Fruit fly (Drosophila melanogaster) whole organism, embryonic: ENCODE measurements around the gene CG8051.

Source experiments
- Abd-B ChIP-seq: fragments of 200-800 bp; sonication (Bioruptor generic); optimal IDR thresholded peaks from 2 replicates; lab custom pipeline; 2018; ENCODE audit warnings: missing biosample characterization, mild to moderate bottlenecking, missing genetic modification characterization, moderate library complexity
- Asciz ChIP-seq: fragments of 200-800 bp; sonication (Bioruptor generic); optimal IDR thresholded peaks from 2 replicates; lab custom pipeline; 2017; ENCODE audit warnings: missing biosample characterization, mild to moderate bottlenecking, missing genetic modification characterization, missing genetic modification reagents
- B-H2 ChIP-seq: fragments of 200-800 bp; sonication (Bioruptor generic); optimal IDR thresholded peaks from 2 replicates; lab custom pipeline; 2018; ENCODE audit warnings: missing biosample characterization, mild to moderate bottlenecking, missing genetic modification characterization
- CG15011 ChIP-seq: fragments of 200-800 bp; sonication (Bioruptor generic); optimal IDR thresholded peaks from 3 replicates; lab custom pipeline; 2018; ENCODE audit warnings: missing biosample characterization, mild to moderate bottlenecking, missing genetic modification characterization
- CG15696 ChIP-seq: fragments of 200-800 bp; sonication (Bioruptor generic); optimal IDR thresholded peaks from 2 replicates; lab custom pipeline; 2019; ENCODE audit warnings: missing biosample characterization, mild to moderate bottlenecking, missing genetic modification characterization, moderate library complexity
- CG1647 ChIP-seq: fragments of 200-800 bp; sonication (Bioruptor generic); optimal IDR thresholded peaks from 3 replicates; lab custom pipeline; 2016; ENCODE audit warnings: missing biosample characterization, missing genetic modification characterization
- CG17328 ChIP-seq: fragments of 200-800 bp; sonication (Bioruptor generic); IDR thresholded peaks from 2 replicates; pipeline ENCODE4 v1.3.6; 2022; ENCODE audit warnings: missing biosample characterization, missing genetic modification characterization
- CG18011 ChIP-seq: fragments of 200-800 bp; sonication (Bioruptor generic); optimal IDR thresholded peaks from 2 replicates; lab custom pipeline; 2017; ENCODE audit warnings: missing biosample characterization, missing genetic modification characterization, mild to moderate bottlenecking, moderate library complexity, missing genotype
- CG18262 ChIP-seq: fragments of 200-800 bp; optimal IDR thresholded peaks from 3 replicates; lab custom pipeline; 2019; ENCODE audit warnings: missing biosample characterization, mild to moderate bottlenecking, missing genetic modification characterization, moderate library complexity
- CG31224 ChIP-seq: fragments of 200-800 bp; sonication (Bioruptor generic); IDR thresholded peaks from 2 replicates; pipeline ENCODE4 v1.3.6; 2022; ENCODE audit warnings: missing biosample characterization, missing genetic modification characterization
- CG32767 ChIP-seq: fragments of 200-800 bp; sonication (Bioruptor generic); IDR thresholded peaks from 2 replicates; pipeline ENCODE4 v1.3.6; 2022; ENCODE audit warnings: missing biosample characterization, missing genetic modification characterization
- CG33213 ChIP-seq: fragments of 200-800 bp; sonication (Bioruptor generic); optimal IDR thresholded peaks from 3 replicates; lab custom pipeline; 2016; ENCODE audit warnings: missing biosample characterization, missing genetic modification characterization
- CG34224 ChIP-seq: fragments of 200-800 bp; sonication (Bioruptor generic); IDR thresholded peaks from 3 replicates; pipeline ENCODE4 v1.3.6; 2022; ENCODE audit warnings: missing biosample characterization, missing genetic modification characterization; ENCODE audit not compliant: partially characterized antibody
- CG34422 ChIP-seq: fragments of 200-800 bp; sonication (Bioruptor generic); IDR thresholded peaks from 3 replicates; pipeline ENCODE4 v1.3.6; 2022; ENCODE audit warnings: missing biosample characterization, missing genetic modification characterization
- CG3838 ChIP-seq: fragments of 200-800 bp; sonication (Bioruptor generic); optimal IDR thresholded peaks from 3 replicates; lab custom pipeline; 2016; ENCODE audit warnings: missing biosample characterization, missing genetic modification characterization
- CG4328 ChIP-seq: fragments of 200-800 bp; sonication (Bioruptor generic); optimal IDR thresholded peaks from 3 replicates; lab custom pipeline; 2017; ENCODE audit warnings: missing biosample characterization, missing genetic modification reagents, missing genetic modification characterization
- CG4707 ChIP-seq: fragments of 200-800 bp; sonication (Bioruptor generic); optimal IDR thresholded peaks from 2 replicates; lab custom pipeline; 2018; ENCODE audit warnings: missing biosample characterization, mild to moderate bottlenecking, missing genetic modification characterization, moderate library complexity
- CG6813 ChIP-seq: fragments of 200-800 bp; sonication (Bioruptor generic); optimal IDR thresholded peaks from 2 replicates; lab custom pipeline; 2017; ENCODE audit warnings: missing biosample characterization, missing genetic modification characterization, mild to moderate bottlenecking, moderate library complexity, missing genetic modification reagents
- CG7928 ChIP-seq: fragments of 200-800 bp; sonication (Bioruptor generic); optimal IDR thresholded peaks from 2 replicates; lab custom pipeline; 2017; ENCODE audit warnings: missing biosample characterization, mild to moderate bottlenecking, missing genetic modification characterization
- CG8359 ChIP-seq: fragments of 200-800 bp; sonication (Bioruptor generic); optimal IDR thresholded peaks from 2 replicates; lab custom pipeline; 2017; ENCODE audit warnings: missing biosample characterization, mild to moderate bottlenecking, missing genetic modification characterization, borderline replicate concordance
- CG8478 ChIP-seq: fragments of >200 bp; optimal IDR thresholded peaks from 2 replicates; lab custom pipeline; 2018
- CG9215 ChIP-seq: fragments of 200-800 bp; sonication (Bioruptor generic); IDR thresholded peaks from 2 replicates; pipeline ENCODE4 v1.3.6; 2022; ENCODE audit warnings: missing biosample characterization, missing genetic modification characterization
- Camta ChIP-seq: fragments of 200-800 bp; sonication (Bioruptor generic); optimal IDR thresholded peaks from 2 replicates; lab custom pipeline; 2016; ENCODE audit warnings: missing biosample characterization, missing genetic modification characterization
- Ets65A ChIP-seq: fragments of 200-800 bp; sonication (Bioruptor generic); peaks from one replicate; lab custom pipeline; 2016; ENCODE audit warnings: missing biosample characterization, missing genetic modification characterization
- H15 ChIP-seq: fragments of 200-800 bp; sonication (Bioruptor generic); IDR thresholded peaks from 3 replicates; pipeline ENCODE4 v1.3.6; 2022; ENCODE audit warnings: missing biosample characterization, missing genetic modification characterization
- HHEX ChIP-seq: fragments of 200-800 bp; sonication (Bioruptor generic); optimal IDR thresholded peaks from 3 replicates; lab custom pipeline; 2017; ENCODE audit warnings: missing biosample characterization, mild to moderate bottlenecking, missing genetic modification characterization, missing genetic modification reagents
- Hey ChIP-seq: fragments of 200-800 bp; sonication (Bioruptor generic); optimal IDR thresholded peaks from 3 replicates; lab custom pipeline; 2018; ENCODE audit warnings: missing biosample characterization, mild to moderate bottlenecking, missing genetic modification characterization
- HmgD ChIP-seq: fragments of 200-800 bp; sonication (Bioruptor generic); optimal IDR thresholded peaks from 3 replicates; lab custom pipeline; 2016; ENCODE audit warnings: missing biosample characterization, missing genetic modification characterization
- Med ChIP-seq: fragments of 200-800 bp; sonication (Bioruptor generic); peaks from one replicate; lab custom pipeline; 2016; ENCODE audit warnings: missing biosample characterization, missing genetic modification characterization, mild to moderate bottlenecking, inconsistent platforms, moderate library complexity
- NfI ChIP-seq: fragments of 200-800 bp; sonication (Bioruptor generic); optimal IDR thresholded peaks from 3 replicates; lab custom pipeline; 2018; ENCODE audit warnings: missing biosample characterization, mild to moderate bottlenecking, missing genetic modification characterization, moderate library complexity
- Ravus ChIP-seq: fragments of 200-800 bp; sonication (Bioruptor generic); IDR thresholded peaks from 2 replicates; pipeline ENCODE4 v1.3.6; 2022; ENCODE audit warnings: missing biosample characterization, missing genetic modification characterization
- Xbp1 ChIP-seq: fragments of 200-800 bp; sonication (Bioruptor generic); optimal IDR thresholded peaks from 3 replicates; lab custom pipeline; 2016; ENCODE audit warnings: missing biosample characterization, mild to moderate bottlenecking, missing genetic modification characterization
- ato ChIP-seq: fragments of 200-800 bp; sonication (Bioruptor generic); IDR thresholded peaks from 2 replicates; pipeline ENCODE4 v1.3.6; 2022; ENCODE audit warnings: missing biosample characterization, missing genetic modification characterization; ENCODE audit not compliant: partially characterized antibody
- chm ChIP-seq: fragments of 200-800 bp; sonication (Bioruptor generic); IDR thresholded peaks from 2 replicates; pipeline ENCODE4 v1.3.6; 2022; ENCODE audit warnings: missing biosample characterization, missing genetic modification characterization
- crol ChIP-seq: fragments of 200-800 bp; sonication (Bioruptor generic); IDR thresholded peaks from 2 replicates; pipeline ENCODE4 v1.3.6; 2022; ENCODE audit warnings: missing biosample characterization, missing genetic modification characterization
- esg ChIP-seq: fragments of 200-800 bp; sonication (Bioruptor generic); conservative IDR thresholded peaks from 2 replicates; pipeline ENCODE4 v1.3.6; 2022; ENCODE audit warnings: missing biosample characterization, missing genetic modification characterization
- fd96Cb ChIP-seq: fragments of 200-800 bp; sonication (Bioruptor generic); optimal IDR thresholded peaks from 2 replicates; lab custom pipeline; 2018; ENCODE audit warnings: missing biosample characterization, mild to moderate bottlenecking, missing genetic modification characterization, moderate library complexity
- hth ChIP-seq: fragments of >200 bp; optimal IDR thresholded peaks from 2 replicates; lab custom pipeline; 2017; ENCODE audit warnings: inconsistent platforms
- kay ChIP-seq: fragments of 200-800 bp; sonication (Bioruptor generic); optimal IDR thresholded peaks from 2 replicates; lab custom pipeline; 2016; ENCODE audit warnings: missing biosample characterization, missing genetic modification characterization
- knrl ChIP-seq: fragments of 200-800 bp; sonication (Bioruptor generic); IDR thresholded peaks from 3 replicates; pipeline ENCODE4 v1.3.6; 2022; ENCODE audit warnings: missing biosample characterization, missing genetic modification characterization; ENCODE audit not compliant: partially characterized antibody
- nau ChIP-seq: fragments of 200-800 bp; sonication (Bioruptor generic); optimal IDR thresholded peaks from 3 replicates; lab custom pipeline; 2017; ENCODE audit warnings: missing biosample characterization, mild to moderate bottlenecking, missing genetic modification characterization, missing genetic modification reagents
- nmo ChIP-seq: fragments of 200-800 bp; sonication (Bioruptor generic); optimal IDR thresholded peaks from 2 replicates; lab custom pipeline; 2018; ENCODE audit warnings: missing biosample characterization, mild to moderate bottlenecking, missing genetic modification characterization, moderate library complexity
- pan ChIP-seq, 4 experiments: fragments of >200 bp in 3 of 4; fragments of 200-800 bp in 1 of 4; sonication (Bioruptor generic) in 1 of 4; optimal IDR thresholded peaks in 3 of 4; IDR thresholded peaks in 1 of 4; 2 replicates each; pipeline versions ENCODE4 v1.3.6 to Lab custom; 2017 to 2022; ENCODE audit warnings: missing biosample characterization in 2 of 4, missing genetic modification characterization in 2 of 4, mixed read lengths in 1 of 4
- peb ChIP-seq: fragments of 200-800 bp; sonication (Bioruptor generic); IDR thresholded peaks from 2 replicates; pipeline ENCODE4 v1.3.6; 2022; ENCODE audit warnings: missing biosample characterization, missing genetic modification characterization
- pum ChIP-seq: fragments of 200-800 bp; sonication (Bioruptor generic); optimal IDR thresholded peaks from 2 replicates; lab custom pipeline; 2016; ENCODE audit warnings: missing biosample characterization, missing genetic modification characterization
- ro ChIP-seq: fragments of 200-800 bp; sonication (Bioruptor generic); IDR thresholded peaks from 2 replicates; pipeline ENCODE4 v1.3.6; 2022; ENCODE audit warnings: missing biosample characterization, missing genetic modification characterization
- salm ChIP-seq: fragments of 200-800 bp; sonication (Bioruptor generic); optimal IDR thresholded peaks from 2 replicates; lab custom pipeline; 2018; ENCODE audit warnings: missing biosample characterization, mild to moderate bottlenecking, missing genetic modification characterization
- sr ChIP-seq: fragments of 200-800 bp; sonication (Bioruptor generic); IDR thresholded peaks from 3 replicates; pipeline ENCODE4 v1.3.6; 2022; ENCODE audit warnings: missing biosample characterization, missing genetic modification characterization
- sug ChIP-seq: fragments of 200-800 bp; optimal IDR thresholded peaks from 2 replicates; lab custom pipeline; 2019; ENCODE audit warnings: missing biosample characterization, mild to moderate bottlenecking, missing genetic modification characterization, moderate library complexity
- tap ChIP-seq: fragments of 200-800 bp; optimal IDR thresholded peaks from 3 replicates; lab custom pipeline; 2019; ENCODE audit warnings: missing biosample characterization, mild to moderate bottlenecking, missing genetic modification characterization, moderate library complexity
- zen ChIP-seq: fragments of 200-800 bp; sonication (Bioruptor generic); optimal IDR thresholded peaks from 3 replicates; lab custom pipeline; 2018; ENCODE audit warnings: missing biosample characterization, mild to moderate bottlenecking, missing genetic modification characterization, moderate library complexity

CG8051 gene

dm6 chrX:19354628-19355101 is 46.9 kb upstream of the CG8051 start (continued):
- TF ChIP-seq HHEX (GFP tag; lab: Kevin White, UChicago): peak; percentile 32
- no peak for TF ChIP-seq esg
- TF ChIP-seq CG9215 (GFP tag; lab: Robert Waterston, UW): no peak
- TF ChIP-seq CG18011: no peak
- TF ChIP-seq CG32767 (GFP tag; lab: Robert Waterston, UW): no peak
- no peak for TF ChIP-seq H15 (GFP tag; lab: Robert Waterston, UW)
- peak; percentile 30 for TF ChIP-seq Abd-B (GFP tag; lab: Kevin White, UChicago)
- TF ChIP-seq sug (tag; lab: Kevin White, UChicago): peak; percentile 20
- TF ChIP-seq hth (lab: Kevin White, UChicago): no peak
- TF ChIP-seq nau: peak; percentile 17
- peak; percentile 83 for TF ChIP-seq Med (GFP tag; lab: Kevin White, UChicago)
- TF ChIP-seq tap (tag; lab: Kevin White, UChicago): peak; percentile 45
- peak; percentile 25 for TF ChIP-seq CG15696 (tag; lab: Kevin White, UChicago)
- TF ChIP-seq CG7928 (GFP tag; lab: Kevin White, UChicago): no peak
- peak; percentile 61 for TF ChIP-seq Ets65A
- no peak for TF ChIP-seq peb (GFP tag; lab: Robert Waterston, UW)
- TF ChIP-seq CG6813 (GFP tag; lab: Kevin White, UChicago): no peak
- peak; percentile 44 for TF ChIP-seq Camta
- no peak for TF ChIP-seq crol (GFP tag; lab: Robert Waterston, UW)
- TF ChIP-seq salm (tag; lab: Kevin White, UChicago): no peak
- no peak for TF ChIP-seq chm (GFP tag; lab: Robert Waterston, UW)
- TF ChIP-seq pum (GFP tag; lab: Kevin White, UChicago): peak; percentile 21
- TF ChIP-seq ato (GFP tag; lab: Robert Waterston, UW): no peak
- no peak for TF ChIP-seq CG34224 (GFP tag; lab: Robert Waterston, UW)
- TF ChIP-seq knrl: no peak
- peak; percentile 49 for TF ChIP-seq fd96Cb (tag; lab: Kevin White, UChicago)
- TF ChIP-seq HmgD (GFP tag; lab: Kevin White, UChicago): no peak
- no peak for TF ChIP-seq CG33213
- TF ChIP-seq zen (tag; lab: Kevin White, UChicago): peak; percentile 5
- TF ChIP-seq Ravus (GFP tag; lab: Robert Waterston, UW): no peak
- no peak for TF ChIP-seq Asciz (GFP tag; lab: Kevin White, UChicago)
- no peak for TF ChIP-seq CG31224 (GFP tag; lab: Robert Waterston, UW)
- no peak for TF ChIP-seq CG15011
- no peak for TF ChIP-seq B-H2 (GFP tag; lab: Kevin White, UChicago)
- TF ChIP-seq CG4328 (GFP tag; lab: Kevin White, UChicago): no peak
- TF ChIP-seq sr (GFP tag; lab: Robert Waterston, UW): no peak
- no peak for TF ChIP-seq ro (GFP tag; lab: Robert Waterston, UW)
- TF ChIP-seq CG4707 (GFP tag; lab: Kevin White, UChicago): no peak
- TF ChIP-seq CG1647 (GFP tag; lab: Kevin White, UChicago): no peak
- TF ChIP-seq NfI (GFP tag; lab: Kevin White, UChicago): peak; percentile 39
- TF ChIP-seq kay (GFP tag; lab: Kevin White, UChicago): no peak
- TF ChIP-seq Hey (tag; lab: Kevin White, UChicago): no peak
- peak; percentile 75 for TF ChIP-seq CG18262
- no peak for TF ChIP-seq CG17328 (GFP tag; lab: Robert Waterston, UW)
- no peak for TF ChIP-seq CG8359 (GFP tag; lab: Kevin White, UChicago)
- TF ChIP-seq CG8478 (lab: Kevin White, UChicago): no peak
- TF ChIP-seq nmo: peak; percentile 64
- peak; percentile 11 for TF ChIP-seq Xbp1 (GFP tag; lab: Kevin White, UChicago)
- no peak for TF ChIP-seq CG34422 (GFP tag; lab: Robert Waterston, UW)
- TF ChIP-seq CG3838 (GFP tag; lab: Kevin White, UChicago): no peak
- TF ChIP-seq pan (optimal IDR thresholded peaks at IDR 0.05; lab: Kevin White, UChicago): no peak
- no peak for TF ChIP-seq pan (GFP tag; optimal IDR thresholded peaks at IDR 0.05 in 1 of 2, IDR thresholded peaks at IDR 0.05 in 1 of 2)
